Worm (Caenorhabditis elegans): ENCODE results near the gene F36D4.1.

DNA sequence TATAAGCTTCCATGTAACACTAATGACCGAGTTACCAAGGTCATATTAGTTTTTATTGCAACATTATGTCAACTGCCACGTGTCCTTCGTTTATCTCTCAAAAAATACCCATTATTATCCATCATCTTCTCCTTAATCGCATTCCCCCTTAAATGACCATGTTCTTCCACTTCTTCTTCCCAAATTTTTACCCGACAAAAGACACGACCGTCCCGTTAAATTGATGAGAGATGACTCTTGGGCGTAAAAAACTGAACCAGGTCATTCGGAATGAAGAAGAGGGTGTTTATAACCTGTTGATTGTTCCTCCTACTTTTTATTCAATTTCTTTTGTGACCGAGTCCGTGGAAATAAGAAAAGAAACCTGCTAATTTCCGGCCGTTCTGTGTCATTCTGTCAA is 27.9 kb downstream of the F36D4.1 start:
- TF ChIP-seq dao-5 (tag; optimal IDR thresholded peaks at IDR 0.05), result no peak
- no peak for TF ChIP-seq him-1 (tag; optimal IDR thresholded peaks at IDR 0.05)
